Worm (Caenorhabditis elegans) whole organism, midembryonic: Measurements from ENCODE around the gene T23G4.127.

Experiments used
- T22C8.4 ChIP-seq: fragments of 200-800 bp; sonication (Bioruptor generic); IDR thresholded peaks from 2 replicates; pipeline ENCODE4 v1.3.6; 2022; ENCODE audit warnings: missing genetic modification characterization, missing compliant biosample characterization
- cog-1 ChIP-seq: sonication (generic microtip); optimal IDR thresholded peaks from 2 replicates; lab custom pipeline; 2016; ENCODE audit warnings: missing genetic modification characterization, missing compliant biosample characterization
- flt-1 ChIP-seq: fragments of 200-800 bp; sonication (Bioruptor generic); IDR thresholded peaks from 2 replicates; pipeline ENCODE4 v1.3.6; 2022; ENCODE audit warnings: missing genetic modification characterization, missing compliant biosample characterization
- med-1 ChIP-seq: sonication (generic microtip); optimal IDR thresholded peaks from 2 replicates; lab custom pipeline; 2017; ENCODE audit warnings: missing genetic modification characterization, mild to moderate bottlenecking, missing compliant biosample characterization, antibody characterized with exemption, missing genetic modification reagents; ENCODE audit not compliant: insufficient read depth
- ref-1 ChIP-seq: fragments of 200-800 bp; sonication (Bioruptor generic); conservative IDR thresholded peaks from 2 replicates; pipeline ENCODE4 v1.3.6; 2022; ENCODE audit warnings: missing genetic modification reagents, missing genetic modification characterization, missing compliant biosample characterization
- tab-1 ChIP-seq: fragments of 200-800 bp; sonication (Bioruptor generic); IDR thresholded peaks from 2 replicates; pipeline ENCODE4 v1.3.6; 2022; ENCODE audit warnings: missing genetic modification characterization, missing compliant biosample characterization
- ztf-29 ChIP-seq: fragments of 200-800 bp; sonication (Bioruptor generic); IDR thresholded peaks from 2 replicates; pipeline ENCODE4 v1.3.6; 2022; ENCODE audit warnings: missing genetic modification reagents, missing genetic modification characterization, missing compliant biosample characterization

- TF ChIP-seq ztf-29 (GFP tag; lab: Robert Waterston, UW), result no peak
- no peak for TF ChIP-seq T22C8.4
- no peak for TF ChIP-seq ref-1
- TF ChIP-seq med-1, result no peak
- no peak for TF ChIP-seq flt-1 (GFP tag; lab: Robert Waterston, UW)
- no peak for TF ChIP-seq cog-1 (tag; lab: Kevin White, UChicago)
- no peak for TF ChIP-seq tab-1 (GFP tag; lab: Robert Waterston, UW)
Observed at ce11 chrIV:13718918-13719317, 20.4 kb upstream of the T23G4.127 start.
